Fruit fly (Drosophila melanogaster): ENCODE data around the gene Cdc37.

DNA sequence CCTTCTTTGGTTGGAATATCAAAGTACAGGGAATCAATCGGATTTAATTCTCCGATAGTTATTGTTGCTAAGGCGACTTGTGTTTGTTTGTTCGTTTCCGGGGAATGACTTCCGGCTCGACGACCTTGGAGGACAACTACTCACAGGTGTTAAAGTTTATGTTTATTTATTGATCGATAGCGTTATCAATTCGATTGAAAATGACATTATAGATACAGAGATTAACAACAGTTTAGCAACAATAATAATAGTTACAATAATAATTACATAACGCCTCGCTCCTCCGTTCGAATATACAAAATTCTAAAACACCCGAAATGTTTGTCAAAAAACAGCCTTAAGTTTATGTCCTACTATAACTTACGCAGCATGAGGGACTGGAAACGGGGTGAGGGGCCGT is 23.5 kb upstream of the Cdc37 start, which contains the start of gene Dhc62B:
- TF ChIP-seq toe (GFP tag; optimal IDR thresholded peaks at IDR 0.05) (no peak), Mnt (GFP tag; optimal IDR thresholded peaks at IDR 0.05) (no peak), ovo (GFP tag; optimal IDR thresholded peaks at IDR 0.05) (no peak), kay (GFP tag; ENCODE audit: borderline replicate concordance) (no peak), CG12768 (GFP tag; optimal IDR thresholded peaks at IDR 0.05) (no peak), CG5204 (GFP tag; optimal IDR thresholded peaks at IDR 0.05) (no peak), CG11617 (GFP tag; optimal IDR thresholded peaks at IDR 0.05) (no peak), CG14711 (tag; optimal IDR thresholded peaks at IDR 0.05) (no peak), Hr96 (GFP tag; optimal IDR thresholded peaks at IDR 0.05) (no peak), CG33017 (tag; optimal IDR thresholded peaks at IDR 0.05) (no peak), bab1 (GFP tag; optimal IDR thresholded peaks at IDR 0.05) (no peak), tj (GFP tag; optimal IDR thresholded peaks at IDR 0.05) (no peak), cic (GFP tag; optimal IDR thresholded peaks at IDR 0.05) (no peak)

Measured in whole organism, adult.